Worm (Caenorhabditis elegans) whole organism, late embryonic: ENCODE data around the gene erl-1.

ENCODE experiments used
- ceh-24 ChIP-seq: sonication (generic microtip); optimal IDR thresholded peaks from 2 replicates; lab custom pipeline; 2016; ENCODE audit warnings: mild to moderate bottlenecking, missing genetic modification characterization, missing compliant biosample characterization
- lin-11 ChIP-seq: fragments of 200-800 bp; sonication (Bioruptor generic); optimal IDR thresholded peaks from 2 replicates; lab custom pipeline; 2018; ENCODE audit warnings: mild to moderate bottlenecking, missing genetic modification characterization, missing compliant biosample characterization

DNA sequence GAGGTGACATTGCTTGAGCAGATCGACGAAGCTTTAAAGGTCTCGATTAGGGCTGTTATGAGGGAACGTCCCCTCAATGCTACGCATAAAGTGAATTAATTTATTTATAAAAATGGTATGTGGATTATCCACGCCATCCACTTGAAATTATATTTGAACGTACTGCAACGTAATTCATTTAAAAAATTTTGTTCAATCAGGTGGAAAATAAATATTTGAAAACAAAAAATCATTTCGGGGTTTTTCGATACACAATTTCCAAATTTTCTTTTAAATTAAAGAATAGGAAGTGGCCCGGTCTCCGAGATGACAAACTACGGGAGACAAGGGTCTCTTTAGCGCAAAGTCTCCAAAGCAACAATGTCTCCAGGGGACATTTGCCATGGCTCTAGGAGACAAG, 23.9 kb downstream of the erl-1 start, which contains the start of gene oac-58:
- TF ChIP-seq lin-11 (tag; lab: Kevin White, UChicago) (no peak), ceh-24 (tag; lab: Kevin White, UChicago) (no peak)
